Worm (Caenorhabditis elegans): ENCODE data around the gene dmsr-15.

Gene dmsr-15

ce11 chrV:6808962-6809361, 19.7 kb downstream of the dmsr-15 start, which contains the start of gene dmsr-16:
Gene dmsr-16, minus strand, starts transcription at chrV:6809062.
- TF ChIP-seq ztf-16 (tag; optimal IDR thresholded peaks at IDR 0.05) (no peak), ttx-3 (tag; optimal IDR thresholded peaks at IDR 0.05) (no peak), ceh-22 (tag; optimal IDR thresholded peaks at IDR 0.05) (no peak)

ce11 chrV:6806340-6806739, 22.3 kb downstream of the dmsr-15 start, which contains the start of gene dmsr-12:
Gene dmsr-12, minus strand, starts transcription at chrV:6806440.
- TF ChIP-seq tbx-7 (tag; optimal IDR thresholded peaks at IDR 0.05) (no peak), ahr-1 (tag; optimal IDR thresholded peaks at IDR 0.05) (no peak), tbx-2 (tag; optimal IDR thresholded peaks at IDR 0.05) (no peak), eyg-1 (tag; optimal IDR thresholded peaks at IDR 0.05) (no peak), fkh-10 (GFP tag; optimal IDR thresholded peaks at IDR 0.05) (no peak), che-1 (tag; optimal IDR thresholded peaks at IDR 0.05) (no peak), dve-1 (tag; optimal IDR thresholded peaks at IDR 0.05) (no peak)

- TF ChIP-seq tbx-2 (tag; optimal IDR thresholded peaks at IDR 0.05) (no peak), pha-4 (tag; optimal IDR thresholded peaks at IDR 0.05) (no peak), ahr-1 (tag; optimal IDR thresholded peaks at IDR 0.05) (no peak), hlh-8 (tag; optimal IDR thresholded peaks at IDR 0.05) (no peak), pros-1 (tag; optimal IDR thresholded peaks at IDR 0.05) (no peak), ceh-48 (tag; optimal IDR thresholded peaks at IDR 0.05) (no peak), pha-2 (tag; optimal IDR thresholded peaks at IDR 0.05) (no peak), T23F11.4 (GFP tag; optimal IDR thresholded peaks at IDR 0.05) (no peak), unc-42 (tag; optimal IDR thresholded peaks at IDR 0.05) (no peak), ceh-22 (tag; optimal IDR thresholded peaks at IDR 0.05) (no peak), ceh-19 (GFP tag; optimal IDR thresholded peaks at IDR 0.05) (no peak), dve-1 (tag; optimal IDR thresholded peaks at IDR 0.05) (no peak), nhr-11 (tag; optimal IDR thresholded peaks at IDR 0.05) (no peak), sox-4 (tag; optimal IDR thresholded peaks at IDR 0.05) (no peak), C08G9.2 (tag; optimal IDR thresholded peaks at IDR 0.05) (no peak), ceh-24 (tag; optimal IDR thresholded peaks at IDR 0.05) (no peak), ceh-18 (tag; optimal IDR thresholded peaks at IDR 0.05) (no peak), unc-3 (GFP tag; conservative IDR thresholded peaks at IDR 0.05) (no peak), unc-3 (tag; optimal IDR thresholded peaks at IDR 0.05) (no peak), fax-1 (tag; optimal IDR thresholded peaks at IDR 0.05) (no peak)
Measured at ce11 chrV:6803992-6804391, 24.7 kb downstream of the dmsr-15 start, which contains the start of gene dmsr-11. Gene dmsr-11, minus strand, starts transcription at chrV:6804092.

- TF ChIP-seq gmeb-2 (tag; optimal IDR thresholded peaks at IDR 0.05) (no peak), pros-1 (tag; optimal IDR thresholded peaks at IDR 0.05) (no peak), sox-2 (GFP tag; IDR thresholded peaks at IDR 0.05) (no peak)
Measured at ce11 chrV:6801850-6802249, 26.8 kb downstream of the dmsr-15 start, which contains the start of gene dmsr-10. Gene dmsr-10, minus strand, starts transcription at chrV:6801950.

ce11 chrV:6799564-6799963, 29.1 kb downstream of the dmsr-15 start, which contains the start of gene dmsr-9:
Gene dmsr-9, minus strand, starts transcription at chrV:6799664.
- no peak for TF ChIP-seq unc-86 (tag; optimal IDR thresholded peaks at IDR 0.05)
- TF ChIP-seq ceh-48 (tag; optimal IDR thresholded peaks at IDR 0.05) = no peak
- no peak for TF ChIP-seq hlh-30 (tag; optimal IDR thresholded peaks at IDR 0.05; ENCODE audit: insufficient read depth)
- no peak for TF ChIP-seq K09A11.1 (tag; optimal IDR thresholded peaks at IDR 0.05; ENCODE audit: insufficient read depth)
- TF ChIP-seq ceh-18 (tag; optimal IDR thresholded peaks at IDR 0.05) = no peak
- TF ChIP-seq unc-55 (GFP tag; optimal IDR thresholded peaks at IDR 0.05) = no peak
- TF ChIP-seq pqm-1 (tag; optimal IDR thresholded peaks at IDR 0.05) = no peak
- TF ChIP-seq hlh-6 (tag; optimal IDR thresholded peaks at IDR 0.05) = no peak
- no peak for TF ChIP-seq C08G9.2 (tag; optimal IDR thresholded peaks at IDR 0.05)
- no peak for TF ChIP-seq elt-2 (tag; optimal IDR thresholded peaks at IDR 0.05)
- no peak for TF ChIP-seq lim-6 (tag; optimal IDR thresholded peaks at IDR 0.05)
- TF ChIP-seq ztf-16 (tag; optimal IDR thresholded peaks at IDR 0.05) = no peak
- TF ChIP-seq Y22D7AL.16 (tag; optimal IDR thresholded peaks at IDR 0.05) = no peak

Measured in whole organism, late embryonic.